Fruit fly (Drosophila melanogaster) whole organism, embryonic: ENCODE results near the gene Cyfip.
A peak's percentile ranks its signal among the peaks of the same experiment; 100 is the strongest.

Source experiments
- Asciz ChIP-seq: fragments of 200-800 bp; sonication (Bioruptor generic); optimal IDR thresholded peaks from 2 replicates; lab custom pipeline; 2017; ENCODE audit warnings: missing biosample characterization, mild to moderate bottlenecking, missing genetic modification characterization, missing genetic modification reagents
- B-H2 ChIP-seq: fragments of 200-800 bp; sonication (Bioruptor generic); optimal IDR thresholded peaks from 2 replicates; lab custom pipeline; 2018; ENCODE audit warnings: missing biosample characterization, mild to moderate bottlenecking, missing genetic modification characterization
- C15 ChIP-seq: fragments of 200-800 bp; sonication (Bioruptor generic); IDR thresholded peaks from 3 replicates; pipeline ENCODE4 v1.3.6; 2022; ENCODE audit warnings: missing biosample characterization, missing genetic modification characterization
- CG10209 ChIP-seq: fragments of 200-800 bp; sonication (Bioruptor generic); optimal IDR thresholded peaks from 3 replicates; lab custom pipeline; 2017; ENCODE audit warnings: missing biosample characterization, mild to moderate bottlenecking, missing genetic modification characterization, missing genetic modification reagents
- CG11398 ChIP-seq: fragments of 200-800 bp; sonication (Bioruptor generic); optimal IDR thresholded peaks from 2 replicates; lab custom pipeline; 2016; ENCODE audit warnings: missing biosample characterization, missing genetic modification characterization
- CG11456 ChIP-seq: fragments of 200-800 bp; sonication (Bioruptor generic); IDR thresholded peaks from 3 replicates; pipeline ENCODE4 v1.3.6; 2022; ENCODE audit warnings: missing biosample characterization, missing genetic modification characterization
- CG13624 ChIP-seq: fragments of 200-800 bp; sonication (Bioruptor generic); optimal IDR thresholded peaks from 2 replicates; lab custom pipeline; 2016; ENCODE audit warnings: missing biosample characterization, missing genetic modification characterization
- CG14667 ChIP-seq: fragments of 200-800 bp; sonication (Bioruptor generic); IDR thresholded peaks from 2 replicates; pipeline ENCODE4 v1.3.6; 2022; ENCODE audit warnings: missing biosample characterization, missing genetic modification characterization
- CG14965 ChIP-seq: fragments of 200-800 bp; sonication (Bioruptor generic); optimal IDR thresholded peaks from 2 replicates; lab custom pipeline; 2016; ENCODE audit warnings: missing biosample characterization, missing genetic modification characterization, borderline replicate concordance
- CG16779 ChIP-seq: fragments of 200-800 bp; sonication (Bioruptor generic); IDR thresholded peaks from 2 replicates; pipeline ENCODE4 v1.3.6; 2022; ENCODE audit warnings: missing biosample characterization, missing genetic modification characterization
- CG16813 ChIP-seq: fragments of 200-800 bp; sonication (Bioruptor generic); IDR thresholded peaks from 3 replicates; pipeline ENCODE4 v1.3.6; 2022; ENCODE audit warnings: missing biosample characterization, missing genetic modification characterization; ENCODE audit not compliant: partially characterized antibody
- CG17361 ChIP-seq: fragments of 200-800 bp; sonication (Bioruptor generic); IDR thresholded peaks from 3 replicates; pipeline ENCODE4 v1.3.6; 2022; ENCODE audit warnings: missing biosample characterization, missing genetic modification characterization
- CG18476 ChIP-seq: fragments of 200-800 bp; sonication (Bioruptor generic); optimal IDR thresholded peaks from 2 replicates; lab custom pipeline; 2016; ENCODE audit warnings: missing biosample characterization, mild to moderate bottlenecking, missing genetic modification characterization
- CG18599 ChIP-seq: fragments of 200-800 bp; sonication (Bioruptor generic); optimal IDR thresholded peaks from 3 replicates; lab custom pipeline; 2017; ENCODE audit warnings: missing biosample characterization, missing genetic modification characterization, mild to moderate bottlenecking, moderate library complexity, missing genetic modification reagents
- CG34422 ChIP-seq: fragments of 200-800 bp; sonication (Bioruptor generic); IDR thresholded peaks from 3 replicates; pipeline ENCODE4 v1.3.6; 2022; ENCODE audit warnings: missing biosample characterization, missing genetic modification characterization
- CG3838 ChIP-seq: fragments of 200-800 bp; sonication (Bioruptor generic); optimal IDR thresholded peaks from 3 replicates; lab custom pipeline; 2016; ENCODE audit warnings: missing biosample characterization, missing genetic modification characterization
- CG3995 ChIP-seq: fragments of 200-800 bp; sonication (Bioruptor generic); optimal IDR thresholded peaks from 3 replicates; lab custom pipeline; 2016; ENCODE audit warnings: missing biosample characterization, missing genetic modification characterization
- CG42726 ChIP-seq: fragments of 200-800 bp; sonication (Bioruptor generic); IDR thresholded peaks from 2 replicates; pipeline ENCODE4 v1.3.6; 2022; ENCODE audit warnings: missing biosample characterization, missing genetic modification characterization; ENCODE audit not compliant: partially characterized antibody
- CG43689 ChIP-seq: fragments of 200-800 bp; sonication (Bioruptor generic); IDR thresholded peaks from 2 replicates; pipeline ENCODE4 v1.3.6; 2022; ENCODE audit warnings: missing biosample characterization, missing genetic modification characterization
- CG4424 ChIP-seq: fragments of 200-800 bp; sonication (Bioruptor generic); optimal IDR thresholded peaks from 3 replicates; lab custom pipeline; 2016; ENCODE audit warnings: missing biosample characterization, missing genetic modification characterization
- CG4820 ChIP-seq: fragments of 200-800 bp; sonication (Bioruptor generic); optimal IDR thresholded peaks from 3 replicates; lab custom pipeline; 2016; ENCODE audit warnings: missing biosample characterization, missing genetic modification characterization
- CG6175 ChIP-seq: fragments of 200-800 bp; sonication (Bioruptor generic); IDR thresholded peaks from 3 replicates; pipeline ENCODE4 v1.3.6; 2022; ENCODE audit warnings: missing biosample characterization, missing genetic modification characterization
- CG6654 ChIP-seq: fragments of 200-800 bp; sonication (Bioruptor generic); optimal IDR thresholded peaks from 2 replicates; lab custom pipeline; 2017; ENCODE audit warnings: missing biosample characterization, mild to moderate bottlenecking, missing genetic modification characterization
- CG7357 ChIP-seq: fragments of 200-800 bp; sonication (Bioruptor generic); IDR thresholded peaks from 3 replicates; pipeline ENCODE4 v1.3.6; 2022; ENCODE audit warnings: missing biosample characterization, missing genetic modification characterization
- CrebB ChIP-seq: fragments of 200-800 bp; sonication (Bioruptor generic); optimal IDR thresholded peaks from 3 replicates; lab custom pipeline; 2018; ENCODE audit warnings: missing biosample characterization, mild to moderate bottlenecking, missing genetic modification characterization
- Doc2 ChIP-seq: fragments of 200-800 bp; sonication (Bioruptor generic); IDR thresholded peaks from 2 replicates; pipeline ENCODE4 v1.3.6; 2022; ENCODE audit warnings: missing biosample characterization, missing genetic modification characterization
- Elba2 ChIP-seq: fragments of 200-800 bp; sonication (Bioruptor generic); optimal IDR thresholded peaks from 3 replicates; lab custom pipeline; 2016; ENCODE audit warnings: missing biosample characterization, missing genetic modification characterization
- Gsc ChIP-seq: fragments of 200-800 bp; sonication (Bioruptor generic); IDR thresholded peaks from 2 replicates; pipeline ENCODE4 v1.3.6; 2022; ENCODE audit warnings: missing biosample characterization, missing genetic modification characterization
- HLHmδ ChIP-seq: fragments of 200-800 bp; sonication (Bioruptor generic); optimal IDR thresholded peaks from 2 replicates; lab custom pipeline; 2018; ENCODE audit warnings: missing biosample characterization, mild to moderate bottlenecking, missing genetic modification characterization, moderate library complexity
- Hr39 ChIP-seq: fragments of >200 bp; optimal IDR thresholded peaks from 2 replicates; lab custom pipeline; 2017
- Hsf ChIP-seq: fragments of 200-800 bp; sonication (Bioruptor generic); optimal IDR thresholded peaks from 3 replicates; lab custom pipeline; 2016; ENCODE audit warnings: missing biosample characterization, missing genetic modification characterization
- MBD-R2 ChIP-seq: fragments of 200-800 bp; sonication (Bioruptor generic); IDR thresholded peaks from 2 replicates; pipeline ENCODE4 v1.3.6; 2022; ENCODE audit warnings: missing biosample characterization, missing genetic modification characterization
- Med ChIP-seq: fragments of 200-800 bp; sonication (Bioruptor generic); peaks from one replicate; lab custom pipeline; 2016; ENCODE audit warnings: missing biosample characterization, missing genetic modification characterization, mild to moderate bottlenecking, inconsistent platforms, moderate library complexity
- Meics ChIP-seq: fragments of 200-800 bp; sonication (Bioruptor generic); optimal IDR thresholded peaks from 2 replicates; lab custom pipeline; 2017; ENCODE audit warnings: missing biosample characterization, mild to moderate bottlenecking, missing genetic modification characterization
- Sox102F ChIP-seq: fragments of 200-800 bp; sonication (Bioruptor generic); optimal IDR thresholded peaks from 2 replicates; lab custom pipeline; 2018; ENCODE audit warnings: missing biosample characterization, mild to moderate bottlenecking, missing genetic modification characterization, moderate library complexity
- aop ChIP-seq: fragments of 200-800 bp; sonication (Bioruptor generic); IDR thresholded peaks from 2 replicates; pipeline ENCODE4 v1.3.6; 2022; ENCODE audit warnings: missing biosample characterization, missing genetic modification characterization
- cas ChIP-seq: fragments of 200-800 bp; sonication (Bioruptor generic); IDR thresholded peaks from 2 replicates; pipeline ENCODE4 v1.3.6; 2022; ENCODE audit warnings: missing biosample characterization, missing genetic modification characterization
- cg ChIP-seq: fragments of 200-800 bp; sonication (Bioruptor generic); optimal IDR thresholded peaks from 3 replicates; lab custom pipeline; 2019; ENCODE audit warnings: missing biosample characterization, mild to moderate bottlenecking, missing genetic modification characterization, moderate library complexity
- ems ChIP-seq: fragments of 200-800 bp; sonication (Bioruptor generic); optimal IDR thresholded peaks from 3 replicates; lab custom pipeline; 2016; ENCODE audit warnings: missing biosample characterization, missing genetic modification characterization
- ewg ChIP-seq: fragments of 200-800 bp; sonication (Bioruptor generic); optimal IDR thresholded peaks from 3 replicates; lab custom pipeline; 2017; ENCODE audit warnings: mild to moderate bottlenecking, missing biosample characterization, missing genetic modification reagents, missing genetic modification characterization
- lab ChIP-seq: fragments of 200-800 bp; sonication (Bioruptor generic); optimal IDR thresholded peaks from 3 replicates; lab custom pipeline; 2017; ENCODE audit warnings: missing biosample characterization, missing genetic modification characterization, mild to moderate bottlenecking, moderate library complexity, missing genetic modification reagents
- lbe ChIP-seq: fragments of 200-800 bp; sonication (Bioruptor generic); optimal IDR thresholded peaks from 2 replicates; lab custom pipeline; 2016; ENCODE audit warnings: missing biosample characterization, mild to moderate bottlenecking, missing genetic modification characterization
- lov ChIP-seq, 2 experiments: fragments of 200-800 bp in 1 of 2; fragments of >200 bp in 1 of 2; sonication (Bioruptor generic) in 1 of 2; IDR thresholded peaks in 1 of 2; optimal IDR thresholded peaks in 1 of 2; 2 replicates in 1 of 2; 3 replicates in 1 of 2; pipeline versions ENCODE4 v1.3.6 to Lab custom; 2017 to 2022; ENCODE audit warnings: missing biosample characterization in 1 of 2, missing genetic modification characterization in 1 of 2
- onecut ChIP-seq: fragments of 200-800 bp; sonication (Bioruptor generic); IDR thresholded peaks from 2 replicates; pipeline ENCODE4 v1.3.6; 2022; ENCODE audit warnings: missing biosample characterization, missing genetic modification characterization
- sd ChIP-seq: fragments of 200-800 bp; sonication (Bioruptor generic); optimal IDR thresholded peaks from 3 replicates; lab custom pipeline; 2018; ENCODE audit warnings: missing biosample characterization, mild to moderate bottlenecking, missing genetic modification characterization, moderate library complexity
- seq ChIP-seq: fragments of 200-800 bp; sonication (Bioruptor generic); IDR thresholded peaks from 2 replicates; pipeline ENCODE4 v1.3.6; 2022; ENCODE audit warnings: missing biosample characterization, missing genetic modification characterization
- sim ChIP-seq: fragments of 200-800 bp; sonication (Bioruptor generic); IDR thresholded peaks from 2 replicates; pipeline ENCODE4 v1.3.6; 2022; ENCODE audit warnings: missing biosample characterization, missing genetic modification characterization
- slou ChIP-seq: fragments of 200-800 bp; sonication (Bioruptor generic); optimal IDR thresholded peaks from 3 replicates; lab custom pipeline; 2016; ENCODE audit warnings: missing biosample characterization, missing genetic modification characterization
- tin ChIP-seq: fragments of 200-800 bp; sonication (Bioruptor generic); optimal IDR thresholded peaks from 3 replicates; lab custom pipeline; 2016; ENCODE audit warnings: missing biosample characterization, missing genetic modification characterization
- trem ChIP-seq: fragments of 200-800 bp; optimal IDR thresholded peaks from 3 replicates; lab custom pipeline; 2019; ENCODE audit warnings: missing biosample characterization, mild to moderate bottlenecking, missing genetic modification characterization, moderate library complexity
- z ChIP-seq: fragments of 200-800 bp; sonication (Bioruptor generic); IDR thresholded peaks from 3 replicates; pipeline ENCODE4 v1.3.6; 2022; ENCODE audit warnings: missing biosample characterization, missing genetic modification characterization
- zfh1 ChIP-seq: fragments of 200-800 bp; sonication (Bioruptor generic); IDR thresholded peaks from 3 replicates; pipeline ENCODE4 v1.3.6; 2022; ENCODE audit warnings: missing biosample characterization, missing genetic modification characterization

Gene Cyfip

DNA sequence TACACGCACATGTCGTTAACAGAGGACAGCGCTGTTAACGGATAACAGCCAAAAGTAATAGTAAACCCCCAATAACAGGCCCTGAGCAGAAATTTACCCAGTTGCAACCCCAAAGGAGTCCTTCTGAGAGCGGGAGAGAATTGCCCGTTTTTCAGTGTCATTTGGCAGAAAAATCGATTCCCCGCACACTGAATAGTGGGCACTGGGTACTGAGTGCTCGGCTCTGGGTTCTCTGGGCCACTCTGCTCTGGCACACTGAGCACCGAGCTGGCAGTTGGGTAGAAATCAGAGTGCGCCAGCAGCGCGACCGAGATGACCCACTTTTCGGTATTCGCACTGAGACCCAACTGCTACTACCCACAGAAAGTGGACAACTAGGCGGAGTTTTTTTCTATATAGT lies 41.3 kb downstream of the Cyfip start, which contains the start of gene Rbp:
Rbp (plus strand) TSS at position 239 of the 400 bp plus-strand sequence.
- TF ChIP-seq ems (GFP tag; lab: Kevin White, UChicago) = no peak
- no peak for TF ChIP-seq CG18599 (GFP tag; lab: Kevin White, UChicago)
- TF ChIP-seq CrebB (tag; lab: Kevin White, UChicago) = no peak
- no peak for TF ChIP-seq CG11398 (GFP tag; lab: Kevin White, UChicago)
- TF ChIP-seq Sox102F = no peak
- no peak for TF ChIP-seq lab (GFP tag; lab: Kevin White, UChicago)
- TF ChIP-seq C15 = no peak
- TF ChIP-seq B-H2 (GFP tag; lab: Kevin White, UChicago) = no peak
- TF ChIP-seq Meics (GFP tag; lab: Kevin White, UChicago) = no peak
- no peak for TF ChIP-seq Hr39 (lab: Kevin White, UChicago)
- no peak for TF ChIP-seq Hsf (GFP tag; lab: Kevin White, UChicago)
- TF ChIP-seq CG6654 (GFP tag; lab: Kevin White, UChicago) = no peak
- TF ChIP-seq lov (optimal IDR thresholded peaks at IDR 0.05; lab: Kevin White, UChicago) = no peak
- TF ChIP-seq lov (GFP tag; IDR thresholded peaks at IDR 0.05; lab: Robert Waterston, UW) = no peak
- TF ChIP-seq z (GFP tag; lab: Robert Waterston, UW) = 0 out of 3 replicates have a peak, but pooled peaks have one; percentile 39
- no peak for TF ChIP-seq CG18476 (GFP tag; lab: Kevin White, UChicago)
- TF ChIP-seq lbe (GFP tag; lab: Kevin White, UChicago) = no peak
- TF ChIP-seq CG7357 (GFP tag; lab: Robert Waterston, UW) = no peak
- TF ChIP-seq onecut = peak; percentile 98
- TF ChIP-seq tin (GFP tag; lab: Kevin White, UChicago) = no peak
- TF ChIP-seq CG3838 (GFP tag; lab: Kevin White, UChicago) = no peak
- TF ChIP-seq aop (GFP tag; lab: Robert Waterston, UW) = no peak
- TF ChIP-seq Med (GFP tag; lab: Kevin White, UChicago) = peak; percentile 58
- TF ChIP-seq Asciz = no peak
- TF ChIP-seq CG14667 (GFP tag; lab: Robert Waterston, UW) = no peak
- 0 out of 3 replicates have a peak, but pooled peaks have one; percentile 17 for TF ChIP-seq CG34422 (GFP tag; lab: Robert Waterston, UW)
- TF ChIP-seq CG10209 (GFP tag; lab: Kevin White, UChicago) = no peak
- TF ChIP-seq CG4820 (GFP tag; lab: Kevin White, UChicago) = no peak
- no peak for TF ChIP-seq CG6175 (GFP tag; lab: Robert Waterston, UW)
- peak; percentile 36 for TF ChIP-seq ewg (GFP tag; lab: Kevin White, UChicago)
- TF ChIP-seq CG17361 = no peak
- no peak for TF ChIP-seq CG4424 (GFP tag; lab: Kevin White, UChicago)
- no peak for TF ChIP-seq Gsc (GFP tag; lab: Robert Waterston, UW)
- no peak for TF ChIP-seq sd
- TF ChIP-seq zfh1 (GFP tag; lab: Robert Waterston, UW) = no peak
- TF ChIP-seq CG43689 (GFP tag; lab: Robert Waterston, UW) = no peak
- no peak for TF ChIP-seq HLHmδ
- TF ChIP-seq trem (tag; lab: Kevin White, UChicago) = no peak
- peak; percentile 28 for TF ChIP-seq cg (GFP tag; lab: Kevin White, UChicago)
- TF ChIP-seq sim (GFP tag; lab: Robert Waterston, UW) = no peak
- no peak for TF ChIP-seq CG16813
- no peak for TF ChIP-seq CG13624 (GFP tag; lab: Kevin White, UChicago)
- no peak for TF ChIP-seq Doc2
- TF ChIP-seq cas (GFP tag; lab: Robert Waterston, UW) = no peak
- no peak for TF ChIP-seq slou (GFP tag; lab: Kevin White, UChicago)
- peak; percentile 59 for TF ChIP-seq seq (GFP tag; lab: Robert Waterston, UW)
- no peak for TF ChIP-seq CG3995 (GFP tag; lab: Kevin White, UChicago)
- no peak; the same call in 1 of the 2 replicates for TF ChIP-seq MBD-R2
- TF ChIP-seq CG11456 (GFP tag; lab: Robert Waterston, UW) = no peak
- TF ChIP-seq CG42726 = no peak
- no peak for TF ChIP-seq CG14965 (GFP tag; lab: Kevin White, UChicago)
- TF ChIP-seq CG16779 = peak; percentile 62; the same call in 1 of the 2 replicates
- TF ChIP-seq Elba2 (GFP tag; lab: Kevin White, UChicago) = no peak
